ENCODE assay signal across 6 worm cellular contexts in the genomic region with DNA sequence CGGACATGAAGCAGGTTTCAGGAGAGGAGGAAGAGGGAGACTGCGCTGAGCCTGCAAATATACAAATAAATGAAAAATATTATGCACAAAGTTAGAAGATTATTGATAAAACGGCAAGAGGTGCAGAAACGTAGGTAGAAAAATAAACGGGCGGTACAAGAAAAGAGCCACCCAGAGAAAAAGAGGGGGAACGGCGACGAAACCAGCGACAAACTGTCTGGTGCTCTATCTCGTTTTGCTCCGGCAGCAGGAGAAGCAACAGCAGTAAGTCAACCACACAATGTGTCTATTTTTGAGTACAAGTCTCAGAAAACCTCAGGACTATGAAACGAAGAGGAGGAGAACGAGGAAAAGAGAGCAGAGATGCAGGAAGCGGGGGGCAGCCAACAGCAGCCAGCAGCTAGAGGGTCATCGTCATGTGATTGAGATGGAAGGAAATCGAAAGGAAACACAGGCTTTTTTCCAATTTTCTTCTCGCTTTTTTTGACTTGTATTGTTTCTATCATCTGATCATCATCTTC.
TF ChIP-seq lines count a peak whose summit lies in the region.

A gene (minus strand): TSS at position 51 of the 521 bp plus-strand sequence.

TF ChIP-seq in whole organism, L1 larva, 84 proteins besides CTCF, POLR2A, EP300 and RAD21 (continued from another document and continues in another):
- no peak for TF ChIP-seq aha-1 (tag; optimal IDR thresholded peaks at IDR 0.05; lab: Kevin White, UChicago)
- no peak for TF ChIP-seq Y116A8C.19 (tag; optimal IDR thresholded peaks at IDR 0.05; lab: Kevin White, UChicago; ENCODE audit: borderline replicate concordance)
- peak; percentile 24 to 42 for TF ChIP-seq efl-1 (optimal IDR thresholded peaks at IDR 0.05; lab: Kevin White, UChicago)
- TF ChIP-seq efl-1 (GFP tag; optimal IDR thresholded peaks at IDR 0.05 in 1 of 2; lab: Kevin White, UChicago): peak; percentile 23 to 93
- no peak for TF ChIP-seq ceh-8 (GFP tag; optimal IDR thresholded peaks at IDR 0.05; lab: Kevin White, UChicago)
- peak; percentile 76 for TF ChIP-seq fkh-10 (GFP tag; optimal IDR thresholded peaks at IDR 0.05; lab: Kevin White, UChicago)
- TF ChIP-seq nhr-11 (tag; optimal IDR thresholded peaks at IDR 0.05; lab: Kevin White, UChicago): no peak
- TF ChIP-seq lin-14 (GFP tag; optimal IDR thresholded peaks at IDR 0.05; lab: Kevin White, UChicago): peak; percentile 94
- no peak for TF ChIP-seq pqm-1 (tag; optimal IDR thresholded peaks at IDR 0.05; lab: Kevin White, UChicago)
- TF ChIP-seq mab-9 (GFP tag; IDR thresholded peaks at IDR 0.05; lab: Robert Waterston, UW): no peak
- peak; percentile 81 for TF ChIP-seq snu-23 (GFP tag; optimal IDR thresholded peaks at IDR 0.05; lab: Kevin White, UChicago)
- TF ChIP-seq fkh-8 (tag; optimal IDR thresholded peaks at IDR 0.05; lab: Kevin White, UChicago): peak; percentile 76
- no peak for TF ChIP-seq grh-1 (GFP tag; IDR thresholded peaks at IDR 0.05; lab: Robert Waterston, UW)
- no peak for TF ChIP-seq ama-1 (optimal IDR thresholded peaks at IDR 0.05; lab: Kevin White, UChicago)
- TF ChIP-seq elt-2 (tag; optimal IDR thresholded peaks at IDR 0.05; lab: Kevin White, UChicago): peak; percentile 70
- TF ChIP-seq sup-37 (GFP tag; optimal IDR thresholded peaks at IDR 0.05; lab: Kevin White, UChicago): no peak
- TF ChIP-seq nhr-19 (GFP tag; conservative IDR thresholded peaks at IDR 0.05; lab: Robert Waterston, UW): peak; percentile 69; the same call in 1 of the 2 replicates
- no peak for TF ChIP-seq hlh-17 (GFP tag; optimal IDR thresholded peaks at IDR 0.05; lab: Kevin White, UChicago; ENCODE audit: borderline replicate concordance)
- peak; percentile 50 for TF ChIP-seq unc-130 (tag; optimal IDR thresholded peaks at IDR 0.05; lab: Kevin White, UChicago)
- TF ChIP-seq ceh-63 (GFP tag; optimal IDR thresholded peaks at IDR 0.05; lab: Kevin White, UChicago): no peak

TF ChIP-seq in whole organism, L2 larva, 48 proteins besides CTCF, POLR2A, EP300 and RAD21 (continued from another document):
- TF ChIP-seq sma-9 (GFP tag; optimal IDR thresholded peaks at IDR 0.05; lab: Kevin White, UChicago) (peak; percentile 90), sma-9 (tag; optimal IDR thresholded peaks at IDR 0.05; lab: Kevin White, UChicago) (no peak), nhr-25 (tag; optimal IDR thresholded peaks at IDR 0.05; lab: Kevin White, UChicago) (peak; percentile 30), nhr-12 (tag; optimal IDR thresholded peaks at IDR 0.05; lab: Kevin White, UChicago) (no peak), unc-55 (GFP tag; optimal IDR thresholded peaks at IDR 0.05; lab: Kevin White, UChicago) (peak; percentile 29), nhr-6 (tag; optimal IDR thresholded peaks at IDR 0.05; lab: Kevin White, UChicago) (peak; percentile 11), ama-1 (optimal IDR thresholded peaks at IDR 0.05; lab: Kevin White, UChicago) (peak; percentile 68), sem-4 (tag; optimal IDR thresholded peaks at IDR 0.05; lab: Kevin White, UChicago) (peak; percentile 79), mab-5 (tag; optimal IDR thresholded peaks at IDR 0.05; lab: Kevin White, UChicago) (peak; percentile 41), unc-62 (GFP tag; optimal IDR thresholded peaks at IDR 0.05; lab: Kevin White, UChicago) (no peak), lin-11 (tag; optimal IDR thresholded peaks at IDR 0.05; lab: Kevin White, UChicago) (peak; percentile 44), lsy-2 (tag; optimal IDR thresholded peaks at IDR 0.05; lab: Kevin White, UChicago) (peak in 1 of 2 experiments; percentile 66), mbf-1 (tag; optimal IDR thresholded peaks at IDR 0.05; lab: Kevin White, UChicago) (no peak), unc-39 (tag; optimal IDR thresholded peaks at IDR 0.05; lab: Kevin White, UChicago) (no peak), gmeb-1 (tag; optimal IDR thresholded peaks at IDR 0.05; lab: Kevin White, UChicago) (peak; percentile 29), sma-3 (GFP tag; optimal IDR thresholded peaks at IDR 0.05; lab: Kevin White, UChicago) (peak; percentile 88), nhr-129 (tag; optimal IDR thresholded peaks at IDR 0.05; lab: Kevin White, UChicago) (peak; percentile 89), blmp-1 (tag; optimal IDR thresholded peaks at IDR 0.05; lab: Kevin White, UChicago; ENCODE audit: insufficient read depth) (peak; percentile 75), C34F6.9 (tag; optimal IDR thresholded peaks at IDR 0.05; lab: Kevin White, UChicago) (peak; percentile 80), crh-2 (tag; optimal IDR thresholded peaks at IDR 0.05; lab: Kevin White, UChicago) (peak; percentile 24)

TF ChIP-seq in whole organism, L3 larva, 47 proteins besides CTCF, POLR2A, EP300 and RAD21 (continued from another document):
- TF ChIP-seq skn-1 (tag; optimal IDR thresholded peaks at IDR 0.05; lab: Kevin White, UChicago) (peak; percentile 19), nhr-237 (tag; optimal IDR thresholded peaks at IDR 0.05; lab: Kevin White, UChicago) (no peak), fkh-10 (GFP tag; optimal IDR thresholded peaks at IDR 0.05; lab: Kevin White, UChicago) (peak; percentile 66), tbx-2 (tag; optimal IDR thresholded peaks at IDR 0.05; lab: Kevin White, UChicago) (peak; percentile 47), lin-39 (tag; optimal IDR thresholded peaks at IDR 0.05; lab: Kevin White, UChicago) (peak; percentile 82), nhr-43 (tag; optimal IDR thresholded peaks at IDR 0.05; lab: Kevin White, UChicago; ENCODE audit: poor library complexity, severe bottlenecking) (no peak), nhr-11 (tag; optimal IDR thresholded peaks at IDR 0.05; lab: Kevin White, UChicago) (peak; percentile 47), lsy-12 (tag; optimal IDR thresholded peaks at IDR 0.05; lab: Kevin White, UChicago) (peak; percentile 30), hmg-11 (tag; optimal IDR thresholded peaks at IDR 0.05; lab: Kevin White, UChicago) (peak; percentile 74), elt-2 (tag; optimal IDR thresholded peaks at IDR 0.05; lab: Kevin White, UChicago) (peak; percentile 88), jun-1 (tag; optimal IDR thresholded peaks at IDR 0.05; lab: Kevin White, UChicago) (peak; percentile 3)

TF ChIP-seq in whole organism, L4 larva, 104 proteins besides CTCF, POLR2A, EP300 and RAD21 (continued from another document and continues in another):
- no peak for TF ChIP-seq T26A8.4 (GFP tag; IDR thresholded peaks at IDR 0.05; lab: Robert Waterston, UW)
- peak; percentile 6 for TF ChIP-seq ztf-7 (tag; optimal IDR thresholded peaks at IDR 0.05; lab: Kevin White, UChicago)
- peak; percentile 30 for TF ChIP-seq aha-1 (tag; lab: Kevin White, UChicago)
- TF ChIP-seq nhr-48 (tag; optimal IDR thresholded peaks at IDR 0.05; lab: Kevin White, UChicago): peak; percentile 88
- peak; percentile 35 for TF ChIP-seq spr-1 (tag; optimal IDR thresholded peaks at IDR 0.05; lab: Kevin White, UChicago)
- peak; percentile 85 for TF ChIP-seq nhr-77 (tag; optimal IDR thresholded peaks at IDR 0.05; lab: Kevin White, UChicago)
- TF ChIP-seq zfp-3 (GFP tag; conservative IDR thresholded peaks at IDR 0.05; lab: Robert Waterston, UW): 0 out of 2 replicates have a peak, but pooled peaks have one; percentile 20
- no peak for TF ChIP-seq R02D3.7 (tag; optimal IDR thresholded peaks at IDR 0.05; lab: Kevin White, UChicago)
- TF ChIP-seq mdl-1 (tag; optimal IDR thresholded peaks at IDR 0.05; lab: Kevin White, UChicago): peak in 1 of 2 experiments; percentile 80
- peak; percentile 10 for TF ChIP-seq T20F7.1 (GFP tag; optimal IDR thresholded peaks at IDR 0.05; lab: Kevin White, UChicago)
- TF ChIP-seq pqm-1 (tag; optimal IDR thresholded peaks at IDR 0.05; lab: Kevin White, UChicago): peak; percentile 59
- TF ChIP-seq fkh-10 (GFP tag; optimal IDR thresholded peaks at IDR 0.05; lab: Kevin White, UChicago): peak; percentile 70
- peak in 1 of 2 experiments; percentile 14 for TF ChIP-seq daf-16 (GFP tag; optimal IDR thresholded peaks at IDR 0.05; lab: Kevin White, UChicago)
- TF ChIP-seq daf-16 (tag; optimal IDR thresholded peaks at IDR 0.05; lab: Kevin White, UChicago): peak; percentile 81
- no peak for TF ChIP-seq nhr-42 (GFP tag; IDR thresholded peaks at IDR 0.05; lab: Robert Waterston, UW)
- peak; percentile 88 for TF ChIP-seq nhr-28 (tag; optimal IDR thresholded peaks at IDR 0.05; lab: Kevin White, UChicago)
- no peak for TF ChIP-seq cey-2 (tag; optimal IDR thresholded peaks at IDR 0.05; lab: Kevin White, UChicago; ENCODE audit: borderline replicate concordance, insufficient read depth)
- TF ChIP-seq hif-1 (tag; optimal IDR thresholded peaks at IDR 0.05; lab: Kevin White, UChicago): peak in 1 of 2 experiments; percentile 64
- TF ChIP-seq lir-3 (tag; optimal IDR thresholded peaks at IDR 0.05; lab: Kevin White, UChicago): no peak
- TF ChIP-seq dpl-1 (GFP tag; optimal IDR thresholded peaks at IDR 0.05; lab: Kevin White, UChicago): peak; percentile 12
- no peak for TF ChIP-seq Y5F2A.4 (GFP tag; optimal IDR thresholded peaks at IDR 0.05; lab: Kevin White, UChicago)
- TF ChIP-seq nhr-11 (tag; optimal IDR thresholded peaks at IDR 0.05; lab: Kevin White, UChicago): peak; percentile 84
- TF ChIP-seq ama-1 (optimal IDR thresholded peaks at IDR 0.05; lab: Kevin White, UChicago): peak; percentile 23
- TF ChIP-seq dve-1 (tag; optimal IDR thresholded peaks at IDR 0.05; lab: Kevin White, UChicago; ENCODE audit: insufficient read depth): peak; percentile 67
- TF ChIP-seq egl-43 (GFP tag; IDR thresholded peaks at IDR 0.05; lab: Robert Waterston, UW): peak; percentile 69

TF ChIP-seq in whole organism, late embryonic, 69 proteins besides CTCF, POLR2A, EP300 and RAD21 (continued from another document and continues in another):
- no peak for TF ChIP-seq elt-2 (tag; optimal IDR thresholded peaks at IDR 0.05; lab: Kevin White, UChicago)
- peak; percentile 39 for TF ChIP-seq tbx-2 (tag; optimal IDR thresholded peaks at IDR 0.05; lab: Kevin White, UChicago)
- TF ChIP-seq fkh-10 (GFP tag; optimal IDR thresholded peaks at IDR 0.05; lab: Kevin White, UChicago): no peak
- no peak for TF ChIP-seq madf-2 (tag; optimal IDR thresholded peaks at IDR 0.05; lab: Kevin White, UChicago)
- no peak for TF ChIP-seq ceh-19 (GFP tag; optimal IDR thresholded peaks at IDR 0.05; lab: Kevin White, UChicago)
- no peak for TF ChIP-seq ceh-14 (tag; optimal IDR thresholded peaks at IDR 0.05; lab: Kevin White, UChicago)
- no peak for TF ChIP-seq zip-5 (tag; optimal IDR thresholded peaks at IDR 0.05; lab: Kevin White, UChicago)
- no peak for TF ChIP-seq ceh-9 (tag; optimal IDR thresholded peaks at IDR 0.05; lab: Kevin White, UChicago)
- TF ChIP-seq rnt-1 (tag; optimal IDR thresholded peaks at IDR 0.05; lab: Kevin White, UChicago): no peak
- no peak for TF ChIP-seq syd-9 (tag; optimal IDR thresholded peaks at IDR 0.05; lab: Kevin White, UChicago)
- TF ChIP-seq C38D4.7 (GFP tag; optimal IDR thresholded peaks at IDR 0.05; lab: Kevin White, UChicago): no peak
- no peak for TF ChIP-seq pag-3 (tag; optimal IDR thresholded peaks at IDR 0.05; lab: Kevin White, UChicago; ENCODE audit: borderline replicate concordance)
- TF ChIP-seq pax-1 (tag; optimal IDR thresholded peaks at IDR 0.05; lab: Kevin White, UChicago): no peak
- peak; percentile 24 for TF ChIP-seq F13H6.1 (tag; optimal IDR thresholded peaks at IDR 0.05; lab: Kevin White, UChicago)
- TF ChIP-seq gmeb-2 (tag; optimal IDR thresholded peaks at IDR 0.05; lab: Kevin White, UChicago): no peak
- TF ChIP-seq ahr-1 (tag; optimal IDR thresholded peaks at IDR 0.05; lab: Kevin White, UChicago): no peak
- TF ChIP-seq ttx-3 (tag; optimal IDR thresholded peaks at IDR 0.05; lab: Kevin White, UChicago): no peak
- no peak for TF ChIP-seq lin-11 (tag; optimal IDR thresholded peaks at IDR 0.05; lab: Kevin White, UChicago)
- TF ChIP-seq hlh-6 (tag; optimal IDR thresholded peaks at IDR 0.05; lab: Kevin White, UChicago): no peak
- no peak for TF ChIP-seq ceh-48 (tag; optimal IDR thresholded peaks at IDR 0.05; lab: Kevin White, UChicago)
- TF ChIP-seq ceh-2 (tag; optimal IDR thresholded peaks at IDR 0.05; lab: Kevin White, UChicago): no peak
- no peak for TF ChIP-seq elt-4 (tag; optimal IDR thresholded peaks at IDR 0.05; lab: Kevin White, UChicago)
- TF ChIP-seq pros-1 (tag; optimal IDR thresholded peaks at IDR 0.05; lab: Kevin White, UChicago): no peak
- TF ChIP-seq pat-9 (tag; optimal IDR thresholded peaks at IDR 0.05; lab: Kevin White, UChicago): no peak
- TF ChIP-seq ceh-24 (tag; optimal IDR thresholded peaks at IDR 0.05; lab: Kevin White, UChicago): no peak
- TF ChIP-seq ceh-31 (tag; optimal IDR thresholded peaks at IDR 0.05; lab: Kevin White, UChicago): peak; percentile 38
- TF ChIP-seq hlh-15 (tag; optimal IDR thresholded peaks at IDR 0.05; lab: Kevin White, UChicago): no peak
- TF ChIP-seq pqm-1 (tag; optimal IDR thresholded peaks at IDR 0.05; lab: Kevin White, UChicago): peak; percentile 39
- no peak for TF ChIP-seq lim-6 (tag; optimal IDR thresholded peaks at IDR 0.05; lab: Kevin White, UChicago)
- peak; percentile 27 for TF ChIP-seq ceh-18 (tag; optimal IDR thresholded peaks at IDR 0.05; lab: Kevin White, UChicago)

TF ChIP-seq in whole organism, young adult, 124 proteins besides CTCF, POLR2A, EP300 and RAD21 (continued from another document and continues in another):
- no peak for TF ChIP-seq B0035.1 (tag; optimal IDR thresholded peaks at IDR 0.05; lab: Kevin White, UChicago)
- no peak for TF ChIP-seq hsf-1 (GFP tag; IDR thresholded peaks at IDR 0.05; lab: Robert Waterston, UW)
- TF ChIP-seq madf-6 (GFP tag; IDR thresholded peaks at IDR 0.05; lab: Robert Waterston, UW): no peak
- TF ChIP-seq F10E7.11 (tag; optimal IDR thresholded peaks at IDR 0.05; lab: Kevin White, UChicago): no peak
- peak; percentile 59; the same call in 1 of the 2 replicates for TF ChIP-seq egl-44 (GFP tag; IDR thresholded peaks at IDR 0.05; lab: Robert Waterston, UW)
- no peak for TF ChIP-seq nfya-1 (tag; optimal IDR thresholded peaks at IDR 0.05; lab: Kevin White, UChicago; ENCODE audit: borderline replicate concordance, insufficient read depth)
- TF ChIP-seq lin-40 (tag; optimal IDR thresholded peaks at IDR 0.05; lab: Kevin White, UChicago): peak; percentile 64
- TF ChIP-seq ztf-28 (GFP tag; IDR thresholded peaks at IDR 0.05; lab: Robert Waterston, UW): no peak
- no peak for TF ChIP-seq Y95B8A.8 (GFP tag; IDR thresholded peaks at IDR 0.05; lab: Robert Waterston, UW)
- no peak for TF ChIP-seq ztf-25 (GFP tag; IDR thresholded peaks at IDR 0.05; lab: Robert Waterston, UW)
- TF ChIP-seq athp-1 (tag; optimal IDR thresholded peaks at IDR 0.05; lab: Kevin White, UChicago): peak; percentile 25
- TF ChIP-seq sdz-38 (tag; optimal IDR thresholded peaks at IDR 0.05; lab: Kevin White, UChicago): no peak
- peak; percentile 49; the same call in 1 of the 2 replicates for TF ChIP-seq Y53G8AR.9 (GFP tag; conservative IDR thresholded peaks at IDR 0.05; lab: Robert Waterston, UW)
- no peak for TF ChIP-seq unc-130 (GFP tag; optimal IDR thresholded peaks at IDR 0.05; lab: Kevin White, UChicago)
- peak; percentile 34 for TF ChIP-seq snpc-4 (GFP tag; optimal IDR thresholded peaks at IDR 0.05; lab: Kevin White, UChicago)
- TF ChIP-seq snpc-4 (tag; optimal IDR thresholded peaks at IDR 0.05; lab: Kevin White, UChicago): peak; percentile 8 to 36 (median 18)
- no peak for TF ChIP-seq xnd-1 (tag; optimal IDR thresholded peaks at IDR 0.05; lab: Kevin White, UChicago)
- TF ChIP-seq lsl-1 (GFP tag; optimal IDR thresholded peaks at IDR 0.05; lab: Kevin White, UChicago): no peak
- no peak for TF ChIP-seq snpc-1.3 (tag; optimal IDR thresholded peaks at IDR 0.05; lab: Kevin White, UChicago; ENCODE audit: insufficient read depth)
- no peak for TF ChIP-seq C17E4.6 (GFP tag; IDR thresholded peaks at IDR 0.05; lab: Robert Waterston, UW)
- peak; percentile 26 for TF ChIP-seq lin-54 (GFP tag; optimal IDR thresholded peaks at IDR 0.05; lab: Kevin White, UChicago)
- TF ChIP-seq lsy-27 (tag; optimal IDR thresholded peaks at IDR 0.05; lab: Kevin White, UChicago; ENCODE audit: borderline replicate concordance, insufficient read depth): no peak
- no peak for TF ChIP-seq sptf-2 (GFP tag; optimal IDR thresholded peaks at IDR 0.05; lab: Kevin White, UChicago)
- TF ChIP-seq F23B12.7 (tag; optimal IDR thresholded peaks at IDR 0.05; lab: Kevin White, UChicago; ENCODE audit: insufficient read depth): no peak
- TF ChIP-seq rpc-1 (optimal IDR thresholded peaks at IDR 0.05; lab: Kevin White, UChicago): no peak
- TF ChIP-seq rpc-1 (tag; optimal IDR thresholded peaks at IDR 0.05; lab: Kevin White, UChicago): no peak
- TF ChIP-seq gei-17 (GFP tag; optimal IDR thresholded peaks at IDR 0.05; lab: Kevin White, UChicago): no peak
- peak; percentile 99 for TF ChIP-seq nhr-80 (tag; optimal IDR thresholded peaks at IDR 0.05; lab: Kevin White, UChicago)
- TF ChIP-seq ceh-40 (GFP tag; IDR thresholded peaks at IDR 0.05; lab: Robert Waterston, UW): no peak
- TF ChIP-seq akir-1 (GFP tag; optimal IDR thresholded peaks at IDR 0.05; lab: Kevin White, UChicago): no peak
- no peak for TF ChIP-seq unc-62 (GFP tag; optimal IDR thresholded peaks at IDR 0.05; lab: Kevin White, UChicago)
- TF ChIP-seq attf-3 (GFP tag; conservative IDR thresholded peaks at IDR 0.05; lab: Robert Waterston, UW): no peak
